1 fruit fly cellular context compared by ENCODE assay signal in genomic region chr3L:7191218-7191617, dm6.
TF ChIP-seq lines count a peak whose summit lies in the region.

No protein-coding gene starts in this region.

TF ChIP-seq in whole organism, prepupa, 60 proteins besides CTCF, POLR2A, EP300 and RAD21 (continued from another document):
- TF ChIP-seq CG8319 (GFP tag; optimal IDR thresholded peaks at IDR 0.05; lab: Kevin White, UChicago) = no peak
- no peak for TF ChIP-seq lz (GFP tag; optimal IDR thresholded peaks at IDR 0.05; lab: Kevin White, UChicago)
